Fruit fly (Drosophila melanogaster) whole organism, prepupa: Measurements from ENCODE around the gene IscU.

Source experiments
- CG10669 ChIP-seq: fragments of 200-800 bp; sonication (Bioruptor generic); optimal IDR thresholded peaks from 3 replicates; lab custom pipeline; 2018; ENCODE audit warnings: missing biosample characterization, mild to moderate bottlenecking, missing genetic modification characterization, moderate library complexity
- CG34406 ChIP-seq: fragments of 200-800 bp; sonication (Bioruptor generic); optimal IDR thresholded peaks from 3 replicates; lab custom pipeline; 2016; ENCODE audit warnings: missing biosample characterization, missing genetic modification characterization
- CG6163 ChIP-seq: fragments of 200-800 bp; sonication (Bioruptor generic); IDR thresholded peaks from 3 replicates; pipeline ENCODE4 v1.3.6; 2022; ENCODE audit warnings: missing biosample characterization, missing genetic modification characterization
- CG6854 ChIP-seq: fragments of 200-800 bp; sonication (Bioruptor generic); optimal IDR thresholded peaks from 2 replicates; lab custom pipeline; 2017; ENCODE audit warnings: missing biosample characterization, mild to moderate bottlenecking, missing genetic modification characterization
- Hr39 ChIP-seq: fragments of 200-800 bp; sonication (Bioruptor generic); optimal IDR thresholded peaks from 2 replicates; lab custom pipeline; 2016; ENCODE audit warnings: missing biosample characterization, missing genetic modification characterization
- Met ChIP-seq: fragments of 200-800 bp; sonication (Bioruptor generic); optimal IDR thresholded peaks from 3 replicates; lab custom pipeline; 2016; ENCODE audit warnings: missing biosample characterization, missing genetic modification characterization
- OdsH ChIP-seq: fragments of 200-800 bp; sonication (Bioruptor generic); optimal IDR thresholded peaks from 3 replicates; lab custom pipeline; 2016; ENCODE audit warnings: missing biosample characterization, missing genetic modification characterization
- Sox102F ChIP-seq: fragments of 200-800 bp; sonication (Bioruptor generic); optimal IDR thresholded peaks from 2 replicates; lab custom pipeline; 2016; ENCODE audit warnings: missing biosample characterization, mild to moderate bottlenecking, missing genetic modification characterization
- esn ChIP-seq: fragments of 200-800 bp; sonication (Bioruptor generic); optimal IDR thresholded peaks from 2 replicates; lab custom pipeline; 2016; ENCODE audit warnings: missing biosample characterization, mild to moderate bottlenecking, missing genetic modification characterization, moderate library complexity
- fd85E ChIP-seq: fragments of 200-800 bp; sonication (Bioruptor generic); optimal IDR thresholded peaks from 3 replicates; lab custom pipeline; 2016; ENCODE audit warnings: missing biosample characterization, missing genetic modification characterization
- salr ChIP-seq, 2 experiments: fragments of 200-800 bp; sonication (Bioruptor generic); optimal IDR thresholded peaks; 3 replicates each; lab custom pipeline; 2016 to 2018; ENCODE audit warnings: missing biosample characterization in 2 of 2, missing genetic modification characterization in 2 of 2, mild to moderate bottlenecking in 1 of 2
- topi ChIP-seq: fragments of 200-800 bp; sonication (Bioruptor generic); optimal IDR thresholded peaks from 3 replicates; lab custom pipeline; 2016; ENCODE audit warnings: missing biosample characterization, missing genetic modification characterization

DNA sequence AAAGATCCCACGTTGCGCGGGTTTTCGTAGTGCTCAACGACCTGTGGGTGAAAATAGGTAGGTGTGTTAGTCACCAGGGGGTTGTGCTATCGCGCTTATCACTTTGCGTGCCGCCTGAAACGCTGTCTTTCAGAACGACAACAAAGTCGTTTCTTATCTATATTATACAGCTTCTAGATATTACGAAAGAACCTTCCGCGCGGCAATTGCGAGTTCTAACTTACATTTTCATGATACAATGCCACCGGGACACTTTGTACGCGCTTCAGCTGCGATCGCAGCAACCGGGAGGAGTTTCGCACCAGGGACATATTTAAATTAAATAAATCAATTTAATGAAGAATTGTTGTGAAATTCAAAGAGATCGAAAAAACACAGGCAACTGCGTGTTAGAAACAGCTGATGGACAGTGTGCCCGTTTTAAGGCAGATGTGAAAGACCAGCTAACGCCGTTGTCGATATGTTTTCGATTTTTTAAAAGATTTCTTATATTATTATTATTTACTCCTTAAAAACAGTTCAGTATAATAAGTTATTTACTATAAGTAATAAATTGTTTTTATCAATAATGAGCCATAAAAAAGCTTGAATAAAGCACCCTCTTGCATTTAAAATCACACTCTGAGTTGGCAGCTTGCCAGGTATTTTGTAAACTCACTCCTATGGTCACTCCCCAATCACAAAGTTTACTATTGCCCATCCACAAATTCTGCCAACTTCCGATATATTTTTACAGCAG, at the start of gene IscU, which contains the start of gene CG8379:
- TF ChIP-seq CG10669 (GFP tag; lab: Kevin White, UChicago): no peak
- TF ChIP-seq OdsH: no peak
- TF ChIP-seq Sox102F (GFP tag; lab: Kevin White, UChicago): no peak
- no peak for TF ChIP-seq topi
- TF ChIP-seq CG34406 (GFP tag; lab: Kevin White, UChicago): no peak
- TF ChIP-seq fd85E (GFP tag; lab: Kevin White, UChicago): no peak
- no peak for TF ChIP-seq Met
- TF ChIP-seq salr (GFP tag; optimal IDR thresholded peaks at IDR 0.05; lab: Kevin White, UChicago): no peak
- no peak for TF ChIP-seq Hr39 (GFP tag; lab: Kevin White, UChicago)
- TF ChIP-seq CG6854 (GFP tag; lab: Kevin White, UChicago): no peak
- no peak for TF ChIP-seq CG6163 (GFP tag; lab: Robert Waterston, UW)
- no peak for TF ChIP-seq esn
